Worm (Caenorhabditis elegans): ENCODE measurements around the gene sre-37.

DNA sequence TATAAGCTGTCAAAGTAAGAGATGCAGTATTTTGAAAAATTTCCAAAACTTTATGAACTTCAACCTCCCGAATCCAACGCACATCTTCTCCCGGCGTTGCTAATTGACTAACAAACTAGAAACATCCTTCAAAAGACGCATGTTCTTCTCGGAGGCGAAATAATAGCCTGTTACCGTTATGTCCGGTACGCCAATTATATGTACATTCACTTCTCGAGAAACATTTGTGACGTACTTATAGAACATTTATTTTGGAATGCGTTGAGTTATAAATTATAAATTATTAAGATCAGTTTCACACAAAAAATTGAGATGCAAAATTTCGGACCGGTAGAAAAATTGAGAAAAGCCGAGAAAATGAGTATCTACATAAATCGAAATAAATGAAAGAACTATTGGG is 31.3 kb downstream of the sre-37 start, which contains the start of gene T21B4.3:
- TF ChIP-seq ceh-58 (GFP tag; IDR thresholded peaks at IDR 0.05) (no peak), F49E8.2 (tag; optimal IDR thresholded peaks at IDR 0.05; ENCODE audit: insufficient read depth) (no peak), let-607 (tag; optimal IDR thresholded peaks at IDR 0.05) (no peak), akir-1 (GFP tag; optimal IDR thresholded peaks at IDR 0.05) (no peak), F22D6.2 (tag; optimal IDR thresholded peaks at IDR 0.05) (no peak), hmg-1.2 (GFP tag; IDR thresholded peaks at IDR 0.05) (no peak), lin-35 (GFP tag; optimal IDR thresholded peaks at IDR 0.05) (no peak), athp-1 (tag; optimal IDR thresholded peaks at IDR 0.05) (no peak), Y53F4B.3 (GFP tag; IDR thresholded peaks at IDR 0.05) (no peak), F37B4.10 (GFP tag; IDR thresholded peaks at IDR 0.05) (no peak), pha-4 (tag; optimal IDR thresholded peaks at IDR 0.05) (no peak), ama-1 (optimal IDR thresholded peaks at IDR 0.05) (no peak), ama-1 (GFP tag; optimal IDR thresholded peaks at IDR 0.05) (no peak)

Data from whole organism, young adult.